Worm (Caenorhabditis elegans) whole organism, L1 larva: ENCODE data around the gene K05F1.8.

Experiments
- C04F5.9 ChIP-seq: sonication (generic microtip); optimal IDR thresholded peaks from 2 replicates; lab custom pipeline; 2016; ENCODE audit warnings: missing genetic modification characterization, missing compliant biosample characterization
- F16B12.6 ChIP-seq: fragments of 150-350 bp; optimal IDR thresholded peaks from 2 replicates; lab custom pipeline; 2014; ENCODE audit warnings: missing biosample characterization, missing genetic modification characterization
- Y116A8C.19 ChIP-seq: sonication (generic microtip); optimal IDR thresholded peaks from 2 replicates; lab custom pipeline; 2016; ENCODE audit warnings: missing compliant biosample characterization, missing genetic modification characterization, borderline replicate concordance
- aha-1 ChIP-seq: fragments of 150-350 bp; optimal IDR thresholded peaks from 2 replicates; lab custom pipeline; 2014; ENCODE audit warnings: missing biosample characterization, missing genetic modification characterization
- alr-1 ChIP-seq: fragments of 200-800 bp; sonication (Bioruptor generic); optimal IDR thresholded peaks from 2 replicates; lab custom pipeline; 2018; ENCODE audit warnings: borderline replicate concordance, mild to moderate bottlenecking, missing genetic modification characterization, missing compliant biosample characterization
- aly-2 ChIP-seq: fragments of 150-350 bp; optimal IDR thresholded peaks from 2 replicates; lab custom pipeline; 2014; ENCODE audit warnings: missing biosample characterization, missing genetic modification characterization
- ceh-63 ChIP-seq: fragments of 200-800 bp; sonication (Bioruptor generic); optimal IDR thresholded peaks from 2 replicates; lab custom pipeline; 2018; ENCODE audit warnings: mild to moderate bottlenecking, missing genetic modification characterization, missing compliant biosample characterization
- ceh-82 ChIP-seq, 3 experiments: fragments of 150-350 bp in 1 of 3; sonication (generic microtip) in 2 of 3; optimal IDR thresholded peaks; 2 replicates each; lab custom pipeline; 2014 to 2017; ENCODE audit warnings: missing biosample characterization in 3 of 3, missing genetic modification characterization in 3 of 3
- efl-1 ChIP-seq, 4 experiments: fragments of 150-350 bp; optimal IDR thresholded peaks in 3 of 4; peaks in 1 of 4; 1 replicate in 1 of 4; 2 replicates in 3 of 4; lab custom pipeline; 2014; ENCODE audit warnings: missing biosample characterization in 2 of 4, missing genetic modification characterization in 2 of 4, missing genetic modification reagents in 2 of 4
- efl-3 ChIP-seq: fragments of 200-800 bp; sonication (Bioruptor generic); optimal IDR thresholded peaks from 2 replicates; lab custom pipeline; 2018; ENCODE audit warnings: mild to moderate bottlenecking, missing genetic modification characterization, missing compliant biosample characterization
- elt-2 ChIP-seq: sonication (generic microtip); optimal IDR thresholded peaks from 2 replicates; lab custom pipeline; 2016; ENCODE audit warnings: missing genetic modification characterization, mild to moderate bottlenecking, inconsistent platforms, missing compliant biosample characterization, missing genetic modification reagents
- elt-3 ChIP-seq, 6 experiments: fragments of 150-350 bp in 1 of 6; sonication (generic microtip); optimal IDR thresholded peaks; 2 replicates each; lab custom pipeline; 2017 to 2018; ENCODE audit warnings: missing biosample characterization in 6 of 6, missing genetic modification characterization in 6 of 6, inconsistent platforms in 1 of 6
- fkh-10 ChIP-seq: sonication (generic microtip); optimal IDR thresholded peaks from 2 replicates; lab custom pipeline; 2017; ENCODE audit warnings: missing biosample characterization, missing genetic modification reagents, missing genetic modification characterization
- hlh-17 ChIP-seq: fragments of 200-800 bp; sonication (Bioruptor generic); optimal IDR thresholded peaks from 2 replicates; lab custom pipeline; 2018; ENCODE audit warnings: missing genetic modification characterization, mild to moderate bottlenecking, missing compliant biosample characterization, moderate library complexity, borderline replicate concordance
- isw-1 ChIP-seq: fragments of 200-800 bp; sonication (Bioruptor generic); IDR thresholded peaks from 2 replicates; pipeline ENCODE4 v1.3.6; 2022; ENCODE audit warnings: missing genetic modification characterization, missing compliant biosample characterization
- jun-1 ChIP-seq: fragments of 150-350 bp; optimal IDR thresholded peaks from 2 replicates; lab custom pipeline; 2014; ENCODE audit warnings: missing biosample characterization, missing genetic modification reagents, missing genetic modification characterization
- lin-14 ChIP-seq: fragments of 200-800 bp; sonication (Bioruptor generic); optimal IDR thresholded peaks from 2 replicates; lab custom pipeline; 2018; ENCODE audit warnings: mild to moderate bottlenecking, missing genetic modification characterization, moderate library complexity, missing compliant biosample characterization
- lin-39 ChIP-seq: fragments of 150-350 bp; optimal IDR thresholded peaks from 2 replicates; lab custom pipeline; 2014; ENCODE audit warnings: missing biosample characterization, missing genetic modification reagents, missing genetic modification characterization
- lsy-2 ChIP-seq, 2 experiments: fragments of 150-350 bp; optimal IDR thresholded peaks; 2 replicates each; lab custom pipeline; 2014; ENCODE audit warnings: missing biosample characterization in 2 of 2, missing genetic modification characterization in 2 of 2
- mab-9 ChIP-seq: fragments of 200-800 bp; sonication (Bioruptor generic); IDR thresholded peaks from 2 replicates; pipeline ENCODE4 v1.3.6; 2022; ENCODE audit warnings: missing genetic modification reagents, missing genetic modification characterization, missing compliant biosample characterization
- mdl-1 ChIP-seq, 2 experiments: fragments of 150-350 bp; optimal IDR thresholded peaks; 2 replicates each; lab custom pipeline; 2014 to 2017; ENCODE audit warnings: missing biosample characterization in 2 of 2, missing genetic modification characterization in 2 of 2, inconsistent platforms in 1 of 2
- mef-2 ChIP-seq: fragments of 150-350 bp; optimal IDR thresholded peaks from 2 replicates; lab custom pipeline; 2014; ENCODE audit warnings: missing biosample characterization, missing genetic modification characterization
- nhr-20 ChIP-seq: sonication (generic microtip); optimal IDR thresholded peaks from 2 replicates; lab custom pipeline; 2016; ENCODE audit warnings: mild to moderate bottlenecking, missing genetic modification characterization, missing compliant biosample characterization
- nhr-28 ChIP-seq: fragments of 150-350 bp; optimal IDR thresholded peaks from 2 replicates; lab custom pipeline; 2014; ENCODE audit warnings: missing biosample characterization, missing genetic modification characterization
- nhr-71 ChIP-seq: sonication (generic microtip); optimal IDR thresholded peaks from 2 replicates; lab custom pipeline; 2016; ENCODE audit warnings: mild to moderate bottlenecking, missing genetic modification characterization, moderate library complexity, missing compliant biosample characterization
- nhr-77 ChIP-seq: fragments of 150-350 bp; optimal IDR thresholded peaks from 2 replicates; lab custom pipeline; 2014; ENCODE audit warnings: missing biosample characterization, missing genetic modification characterization
- nhr-84 ChIP-seq: sonication (generic microtip); optimal IDR thresholded peaks from 2 replicates; lab custom pipeline; 2017; ENCODE audit warnings: missing biosample characterization, missing genetic modification characterization
- nhr-85 ChIP-seq: sonication (generic microtip); peaks from one replicate; lab custom pipeline; 2016; ENCODE audit warnings: missing genetic modification characterization, inconsistent platforms, missing compliant biosample characterization
- pag-3 ChIP-seq: sonication (generic microtip); optimal IDR thresholded peaks from 2 replicates; lab custom pipeline; 2017; ENCODE audit warnings: missing genetic modification characterization, mild to moderate bottlenecking, missing compliant biosample characterization, antibody characterized with exemption, borderline replicate concordance; ENCODE audit not compliant: insufficient read depth
- pax-3 ChIP-seq: fragments of 200-800 bp; sonication (Bioruptor generic); optimal IDR thresholded peaks from 2 replicates; lab custom pipeline; 2018; ENCODE audit warnings: mild to moderate bottlenecking, missing genetic modification characterization, moderate library complexity, missing compliant biosample characterization
- rnt-1 ChIP-seq: sonication (generic microtip); optimal IDR thresholded peaks from 2 replicates; lab custom pipeline; 2016; ENCODE audit warnings: mild to moderate bottlenecking, missing genetic modification characterization, moderate library complexity, missing compliant biosample characterization
- snu-23 ChIP-seq: sonication (generic microtip); optimal IDR thresholded peaks from 2 replicates; lab custom pipeline; 2016; ENCODE audit warnings: missing genetic modification characterization, missing compliant biosample characterization
- swsn-7 ChIP-seq: sonication (generic microtip); optimal IDR thresholded peaks from 2 replicates; lab custom pipeline; 2016; ENCODE audit warnings: missing genetic modification characterization, missing compliant biosample characterization
- unc-86 ChIP-seq: sonication (generic microtip); optimal IDR thresholded peaks from 2 replicates; lab custom pipeline; 2016; ENCODE audit warnings: missing genetic modification characterization, missing compliant biosample characterization
- unc-98 ChIP-seq: fragments of 200-800 bp; sonication (Bioruptor generic); IDR thresholded peaks from 2 replicates; pipeline ENCODE4 v1.3.6; 2022; ENCODE audit warnings: missing genetic modification characterization, missing compliant biosample characterization
- zag-1 ChIP-seq: fragments of 150-350 bp; optimal IDR thresholded peaks from 2 replicates; lab custom pipeline; 2014; ENCODE audit warnings: missing biosample characterization, missing genetic modification characterization
- ztf-4 ChIP-seq: fragments of 150-350 bp; optimal IDR thresholded peaks from 2 replicates; lab custom pipeline; 2014; ENCODE audit warnings: missing biosample characterization, missing genetic modification characterization

The K05F1.8 gene

ce11 chrII:5797348-5797977 lies 2.0 kb downstream of the K05F1.8 start, which contains the start of the genes msp-63 and msp-142:
Gene msp-63, minus strand, starts transcription at chrII:5797448.
Gene msp-142, plus strand, starts transcription at chrII:5797927.
- no peak for TF ChIP-seq pax-3
- TF ChIP-seq swsn-7 (tag; lab: Kevin White, UChicago), result no peak
- TF ChIP-seq unc-86 (tag; lab: Kevin White, UChicago), result no peak
- TF ChIP-seq efl-3 (GFP tag; lab: Kevin White, UChicago), result no peak
- no peak for TF ChIP-seq aha-1
- TF ChIP-seq zag-1 (tag; lab: Kevin White, UChicago), result no peak
- TF ChIP-seq jun-1 (tag; lab: Kevin White, UChicago), result no peak
- TF ChIP-seq hlh-17 (GFP tag; lab: Kevin White, UChicago), result no peak
- no peak for TF ChIP-seq mdl-1 (tag; optimal IDR thresholded peaks at IDR 0.05; lab: Kevin White, UChicago)
- no peak for TF ChIP-seq C04F5.9
- no peak for TF ChIP-seq rnt-1 (tag; lab: Kevin White, UChicago)
- no peak for TF ChIP-seq snu-23 (GFP tag; lab: Kevin White, UChicago)
- TF ChIP-seq nhr-85 (tag; lab: Kevin White, UChicago), result no peak
- TF ChIP-seq isw-1 (GFP tag; lab: Robert Waterston, UW), result no peak
- TF ChIP-seq ztf-4 (tag; lab: Kevin White, UChicago), result no peak
- TF ChIP-seq aly-2 (tag; lab: Kevin White, UChicago), result no peak
- TF ChIP-seq nhr-84, result no peak
- TF ChIP-seq unc-98 (GFP tag; lab: Robert Waterston, UW), result no peak
- TF ChIP-seq ceh-63 (GFP tag; lab: Kevin White, UChicago), result no peak
- no peak for TF ChIP-seq alr-1 (tag; lab: Kevin White, UChicago)

ce11 chrII:5794195-5794594 lies 5.3 kb downstream of the K05F1.8 start, which contains the start of gene acdh-8:
Gene acdh-8, plus strand, starts transcription at chrII:5794495.
- TF ChIP-seq nhr-20 (tag; lab: Kevin White, UChicago) (no peak), lsy-2 (tag; optimal IDR thresholded peaks at IDR 0.05; lab: Kevin White, UChicago) (no peak), nhr-28 (tag; lab: Kevin White, UChicago) (no peak), snu-23 (GFP tag; lab: Kevin White, UChicago) (no peak), lin-39 (tag; lab: Kevin White, UChicago) (no peak), fkh-10 (GFP tag; lab: Kevin White, UChicago) (no peak)

ce11 chrII:5792490-5792889 lies 7.0 kb downstream of the K05F1.8 start, which contains the start of gene K05F1.14:
Gene K05F1.14, minus strand, starts transcription at chrII:5792590.
- TF ChIP-seq nhr-28 (tag; lab: Kevin White, UChicago) (no peak), zag-1 (tag; lab: Kevin White, UChicago) (no peak), nhr-77 (tag; lab: Kevin White, UChicago) (no peak)

- TF ChIP-seq mef-2 (tag; lab: Kevin White, UChicago) (no peak), elt-2 (tag; lab: Kevin White, UChicago) (no peak), nhr-71 (tag; lab: Kevin White, UChicago) (peak; percentile 0), pag-3 (peak; percentile 89), lin-14 (GFP tag; lab: Kevin White, UChicago) (peak; percentile 58), rnt-1 (tag; lab: Kevin White, UChicago) (peak; percentile 36), efl-1 (optimal IDR thresholded peaks at IDR 0.05; lab: Kevin White, UChicago) (no peak), efl-1 (GFP tag; optimal IDR thresholded peaks at IDR 0.05 in 1 of 2; lab: Kevin White, UChicago) (peak in 1 of 2 experiments; percentile 42), nhr-77 (tag; lab: Kevin White, UChicago) (no peak)
These were observed 9.1 kb downstream of the K05F1.8 start, which contains the start of gene lect-2 for ce11 chrII:5790313-5790773. Gene lect-2, plus strand, starts transcription at chrII:5790723.

ce11 chrII:5788815-5789214 lies 10.6 kb downstream of the K05F1.8 start, which contains the start of gene K05F1.13:
Gene K05F1.13, plus strand, starts transcription at chrII:5789115.
- TF ChIP-seq F16B12.6 (tag; lab: Kevin White, UChicago) (no peak), nhr-77 (tag; lab: Kevin White, UChicago) (no peak), mab-9 (GFP tag; lab: Robert Waterston, UW) (no peak), pax-3 (no peak), ceh-82 (tag; optimal IDR thresholded peaks at IDR 0.05; lab: Kevin White, UChicago) (no peak), elt-3 (tag; optimal IDR thresholded peaks at IDR 0.05; lab: Kevin White, UChicago) (no peak), nhr-71 (tag; lab: Kevin White, UChicago) (no peak), unc-98 (GFP tag; lab: Robert Waterston, UW) (no peak), Y116A8C.19 (no peak)
